Fruit fly (Drosophila melanogaster) whole organism, adult: Measurements from ENCODE around the gene comm3.

Experiments
- CG11617 ChIP-seq: fragments of 200-800 bp; sonication (Bioruptor generic); optimal IDR thresholded peaks from 2 replicates; lab custom pipeline; 2017; ENCODE audit warnings: mild to moderate bottlenecking, missing biosample characterization, missing genetic modification reagents, missing genetic modification characterization
- CG14711 ChIP-seq: fragments of 200-800 bp; sonication (Bioruptor generic); optimal IDR thresholded peaks from 2 replicates; lab custom pipeline; 2018; ENCODE audit warnings: missing biosample characterization, mild to moderate bottlenecking, missing genetic modification characterization, moderate library complexity
- CG33017 ChIP-seq: fragments of 200-800 bp; sonication (Bioruptor generic); optimal IDR thresholded peaks from 2 replicates; lab custom pipeline; 2018; ENCODE audit warnings: missing biosample characterization, mild to moderate bottlenecking, missing genetic modification characterization, moderate library complexity
- CG7045 ChIP-seq: fragments of 200-800 bp; sonication (Bioruptor generic); optimal IDR thresholded peaks from 2 replicates; lab custom pipeline; 2017; ENCODE audit warnings: missing biosample characterization, mild to moderate bottlenecking, missing genetic modification characterization
- CG7101 ChIP-seq: fragments of 200-800 bp; sonication (Bioruptor generic); optimal IDR thresholded peaks from 2 replicates; lab custom pipeline; 2018; ENCODE audit warnings: missing biosample characterization, mild to moderate bottlenecking, missing genetic modification characterization, moderate library complexity
- Clk ChIP-seq: fragments of 200-800 bp; sonication (Bioruptor generic); optimal IDR thresholded peaks from 2 replicates; lab custom pipeline; 2017; ENCODE audit warnings: missing biosample characterization, missing genetic modification characterization
- Hr96 ChIP-seq: fragments of 200-800 bp; sonication (Bioruptor generic); optimal IDR thresholded peaks from 2 replicates; lab custom pipeline; 2016; ENCODE audit warnings: missing biosample characterization, missing genetic modification characterization
- bab1 ChIP-seq: fragments of 200-800 bp; sonication (Bioruptor generic); optimal IDR thresholded peaks from 3 replicates; lab custom pipeline; 2019; ENCODE audit warnings: missing biosample characterization, mild to moderate bottlenecking, missing genetic modification characterization, moderate library complexity
- cic ChIP-seq: fragments of 200-800 bp; sonication (Bioruptor generic); optimal IDR thresholded peaks from 2 replicates; lab custom pipeline; 2017; ENCODE audit warnings: missing biosample characterization, mild to moderate bottlenecking, missing genetic modification characterization, moderate library complexity
- cnc ChIP-seq, 2 experiments: fragments of >200 bp; optimal IDR thresholded peaks; 2 replicates each; lab custom pipeline; 2017
- kay ChIP-seq: fragments of 200-800 bp; sonication (Bioruptor generic); peaks from one replicate; lab custom pipeline; 2016; ENCODE audit warnings: missing biosample characterization, missing genetic modification characterization, borderline replicate concordance
- ovo ChIP-seq: fragments of 200-800 bp; sonication (Bioruptor generic); optimal IDR thresholded peaks from 2 replicates; lab custom pipeline; 2016; ENCODE audit warnings: missing biosample characterization, missing genetic modification characterization

dm6 chr3L:15636978-15637377 is 10.6 kb downstream of the comm3 start:
- no peak for TF ChIP-seq Hr96 (GFP tag; lab: Kevin White, UChicago)
- TF ChIP-seq CG7045 (GFP tag; lab: Kevin White, UChicago): no peak
- TF ChIP-seq ovo (GFP tag; lab: Kevin White, UChicago): no peak
- TF ChIP-seq CG7101 (tag; lab: Kevin White, UChicago): no peak
- TF ChIP-seq kay (GFP tag; lab: Kevin White, UChicago): no peak
- no peak for TF ChIP-seq CG14711 (tag; lab: Kevin White, UChicago)
- no peak for TF ChIP-seq CG33017 (tag; lab: Kevin White, UChicago)
- TF ChIP-seq cic (GFP tag; lab: Kevin White, UChicago): no peak
- TF ChIP-seq CG11617: no peak
- TF ChIP-seq cnc (optimal IDR thresholded peaks at IDR 0.05; lab: Kevin White, UChicago): no peak
- no peak for TF ChIP-seq Clk (GFP tag; lab: Kevin White, UChicago)
- TF ChIP-seq bab1: no peak
